Worm (Caenorhabditis elegans) whole organism, L1 larva: ENCODE results near the gene Y37E11AL.3.

Source experiments
- egl-27 ChIP-seq, 2 experiments: fragments of 150-350 bp in 1 of 2; sonication (generic microtip); optimal IDR thresholded peaks; 3 replicates each; lab custom pipeline; 2017 to 2018; ENCODE audit warnings: missing biosample characterization in 2 of 2, missing genetic modification characterization in 2 of 2, missing genetic modification reagents in 2 of 2
- hlh-4 ChIP-seq: sonication (generic microtip); optimal IDR thresholded peaks from 2 replicates; lab custom pipeline; 2016; ENCODE audit warnings: mild to moderate bottlenecking, missing genetic modification characterization, missing compliant biosample characterization
- nhr-20 ChIP-seq: sonication (generic microtip); optimal IDR thresholded peaks from 2 replicates; lab custom pipeline; 2016; ENCODE audit warnings: mild to moderate bottlenecking, missing genetic modification characterization, missing compliant biosample characterization
- tbx-2 ChIP-seq: sonication (generic microtip); optimal IDR thresholded peaks from 2 replicates; lab custom pipeline; 2016; ENCODE audit warnings: missing genetic modification characterization, missing compliant biosample characterization
- unc-98 ChIP-seq: fragments of 200-800 bp; sonication (Bioruptor generic); IDR thresholded peaks from 2 replicates; pipeline ENCODE4 v1.3.6; 2022; ENCODE audit warnings: missing genetic modification characterization, missing compliant biosample characterization

- TF ChIP-seq tbx-2 (no peak), egl-27 (tag; optimal IDR thresholded peaks at IDR 0.05; lab: Kevin White, UChicago) (no peak), nhr-20 (tag; lab: Kevin White, UChicago) (no peak), hlh-4 (tag; lab: Kevin White, UChicago) (no peak), unc-98 (GFP tag; lab: Robert Waterston, UW) (no peak)
Measured at ce11 chrIV:3688050-3688449, 6.7 kb upstream of the Y37E11AL.3 start.
